Fruit fly (Drosophila melanogaster) S2 (cell line): ENCODE data around the gene Lcch3.

Source experiments
- CG8478 ChIP-seq: fragments of >200 bp; optimal IDR thresholded peaks from 2 replicates; lab custom pipeline; 2018
- CTCF ChIP-seq, 2 experiments: fragments of >200 bp; optimal IDR thresholded peaks; 2 replicates each; lab custom pipeline; 2018

DNA sequence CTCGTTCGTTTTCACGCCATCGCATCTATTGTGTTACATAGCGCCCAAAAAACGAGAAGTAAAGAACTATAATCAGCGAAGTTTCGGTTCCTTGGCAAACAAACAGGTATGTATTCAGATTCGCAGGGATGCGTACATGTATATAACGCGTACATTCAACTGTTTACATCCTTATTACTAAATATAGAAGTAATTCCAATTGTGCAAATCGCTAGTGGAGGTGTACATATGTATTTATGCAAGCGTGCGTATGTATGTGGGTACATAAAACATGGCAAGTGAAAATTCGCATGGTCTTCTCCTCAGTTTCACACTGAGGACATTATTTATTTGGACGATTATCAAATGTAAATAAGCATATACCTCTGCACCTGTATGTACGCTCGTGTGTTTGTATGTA, 16.6 kb downstream of the Lcch3 start:
- TF ChIP-seq CG8478 (lab: Kevin White, UChicago) (no peak), CTCF (optimal IDR thresholded peaks at IDR 0.05; lab: Kevin White, UChicago) (no peak)
